Fruit fly (Drosophila melanogaster) whole organism, pupa: ENCODE measurements around the gene Rgl.

Source experiments
- CG17806 ChIP-seq: fragments of 200-800 bp; sonication (Bioruptor generic); optimal IDR thresholded peaks from 2 replicates; lab custom pipeline; 2018; ENCODE audit warnings: missing biosample characterization, mild to moderate bottlenecking, missing genetic modification characterization, moderate library complexity
- CG8159 ChIP-seq: fragments of 200-800 bp; sonication (Bioruptor generic); optimal IDR thresholded peaks from 3 replicates; lab custom pipeline; 2018; ENCODE audit warnings: missing biosample characterization, mild to moderate bottlenecking, missing genetic modification characterization, moderate library complexity

- TF ChIP-seq CG8159 (tag; lab: Kevin White, UChicago) (no peak), CG17806 (tag; lab: Kevin White, UChicago) (no peak)
These were observed 46.4 kb downstream of the Rgl start, which contains the start of gene CG13737 for dm6 chr3L:13878729-13879128.
